Worm (Caenorhabditis elegans) whole organism, young adult: Measurements from ENCODE around the gene sre-27.

Source experiments
- D2030.7 ChIP-seq: fragments of 200-800 bp; sonication (Bioruptor generic); IDR thresholded peaks from 2 replicates; pipeline ENCODE4 v1.3.6; 2022; ENCODE audit warnings: missing genetic modification reagents, missing genetic modification characterization, missing compliant biosample characterization
- F10E7.11 ChIP-seq: sonication (generic microtip); optimal IDR thresholded peaks from 2 replicates; lab custom pipeline; 2017; ENCODE audit warnings: mild to moderate bottlenecking, missing genetic modification characterization, moderate library complexity, missing compliant biosample characterization
- F33H1.4 ChIP-seq: fragments of 200-800 bp; sonication (Bioruptor generic); IDR thresholded peaks from 2 replicates; pipeline ENCODE4 v1.3.6; 2022; ENCODE audit warnings: missing genetic modification reagents, missing genetic modification characterization, missing compliant biosample characterization
- F57A8.1 ChIP-seq: fragments of 200-800 bp; sonication (Bioruptor generic); optimal IDR thresholded peaks from 2 replicates; lab custom pipeline; 2018; ENCODE audit warnings: mild to moderate bottlenecking, missing genetic modification characterization, moderate library complexity, missing compliant biosample characterization
- F57C9.4 ChIP-seq: sonication (generic microtip); optimal IDR thresholded peaks from 2 replicates; lab custom pipeline; 2017; ENCODE audit warnings: mild to moderate bottlenecking, missing genetic modification characterization, missing compliant biosample characterization
- K11D2.4 ChIP-seq: fragments of 200-800 bp; sonication (Bioruptor generic); IDR thresholded peaks from 2 replicates; pipeline ENCODE4 v1.3.6; 2022; ENCODE audit warnings: missing genetic modification reagents, missing genetic modification characterization, missing compliant biosample characterization
- Y53G8AR.9 ChIP-seq: fragments of 200-800 bp; sonication (Bioruptor generic); conservative IDR thresholded peaks from 2 replicates; pipeline ENCODE4 v1.3.6; 2022; ENCODE audit warnings: missing genetic modification reagents, missing genetic modification characterization, missing compliant biosample characterization
- Y56A3A.18 ChIP-seq: fragments of 200-800 bp; sonication (Bioruptor generic); IDR thresholded peaks from 2 replicates; pipeline ENCODE4 v1.3.6; 2022; ENCODE audit warnings: missing genetic modification reagents, missing genetic modification characterization, missing compliant biosample characterization
- Y67H2A.10 ChIP-seq: fragments of 200-800 bp; sonication (Bioruptor generic); conservative IDR thresholded peaks from 2 replicates; pipeline ENCODE4 v1.3.6; 2022; ENCODE audit warnings: missing genetic modification reagents, missing genetic modification characterization, missing compliant biosample characterization
- athp-1 ChIP-seq: sonication (generic microtip); optimal IDR thresholded peaks from 2 replicates; lab custom pipeline; 2017; ENCODE audit warnings: mild to moderate bottlenecking, missing genetic modification characterization, missing compliant biosample characterization
- attf-5 ChIP-seq: fragments of 200-800 bp; sonication (Bioruptor generic); optimal IDR thresholded peaks from 2 replicates; lab custom pipeline; 2018; ENCODE audit warnings: mild to moderate bottlenecking, missing genetic modification characterization, missing compliant biosample characterization
- attf-6 ChIP-seq: fragments of 200-800 bp; sonication (Bioruptor generic); IDR thresholded peaks from 2 replicates; pipeline ENCODE4 v1.3.6; 2022; ENCODE audit warnings: missing genetic modification reagents, missing genetic modification characterization, missing compliant biosample characterization
- bed-1 ChIP-seq: fragments of 200-800 bp; sonication (Bioruptor generic); IDR thresholded peaks from 2 replicates; pipeline ENCODE4 v1.3.6; 2022; ENCODE audit warnings: missing genetic modification reagents, missing genetic modification characterization, missing compliant biosample characterization
- cebp-2 ChIP-seq: fragments of 200-800 bp; sonication (Bioruptor generic); IDR thresholded peaks from 2 replicates; pipeline ENCODE4 v1.3.6; 2022; ENCODE audit warnings: missing genetic modification characterization, missing compliant biosample characterization
- ceh-27 ChIP-seq: fragments of 200-800 bp; sonication (Bioruptor generic); optimal IDR thresholded peaks from 2 replicates; lab custom pipeline; 2018; ENCODE audit warnings: mild to moderate bottlenecking, missing genetic modification characterization, moderate library complexity, missing compliant biosample characterization
- ceh-40 ChIP-seq: fragments of 200-800 bp; sonication (Bioruptor generic); IDR thresholded peaks from 2 replicates; pipeline ENCODE4 v1.3.6; 2022; ENCODE audit warnings: missing genetic modification characterization, missing compliant biosample characterization
- ceh-58 ChIP-seq: fragments of 200-800 bp; sonication (Bioruptor generic); IDR thresholded peaks from 2 replicates; pipeline ENCODE4 v1.3.6; 2022; ENCODE audit warnings: missing genetic modification characterization, missing compliant biosample characterization
- dpff-1 ChIP-seq: sonication (generic microtip); optimal IDR thresholded peaks from 2 replicates; lab custom pipeline; 2017; ENCODE audit warnings: mild to moderate bottlenecking, missing genetic modification characterization, missing compliant biosample characterization
- egl-18 ChIP-seq: fragments of 200-800 bp; sonication (Bioruptor generic); IDR thresholded peaks from 2 replicates; pipeline ENCODE4 v1.3.6; 2022; ENCODE audit warnings: missing genetic modification reagents, missing genetic modification characterization, missing compliant biosample characterization
- fkh-3 ChIP-seq: sonication (generic microtip); optimal IDR thresholded peaks from 2 replicates; lab custom pipeline; 2016; ENCODE audit warnings: mild to moderate bottlenecking, missing genetic modification characterization, missing compliant biosample characterization
- gei-17 ChIP-seq: fragments of 200-800 bp; sonication (Bioruptor generic); optimal IDR thresholded peaks from 2 replicates; lab custom pipeline; 2018; ENCODE audit warnings: mild to moderate bottlenecking, missing genetic modification characterization, missing compliant biosample characterization
- hsf-1 ChIP-seq: fragments of 200-800 bp; sonication (Bioruptor generic); IDR thresholded peaks from 2 replicates; pipeline ENCODE4 v1.3.6; 2022; ENCODE audit warnings: missing genetic modification reagents, missing genetic modification characterization, missing compliant biosample characterization
- lsy-27 ChIP-seq: sonication (generic microtip); optimal IDR thresholded peaks from 2 replicates; lab custom pipeline; 2017; ENCODE audit warnings: missing genetic modification characterization, mild to moderate bottlenecking, missing compliant biosample characterization, antibody characterized with exemption, missing genotype, borderline replicate concordance; ENCODE audit not compliant: insufficient read depth
- madf-3 ChIP-seq: fragments of 200-800 bp; sonication (Bioruptor generic); IDR thresholded peaks from 2 replicates; pipeline ENCODE4 v1.3.6; 2022; ENCODE audit warnings: missing genetic modification reagents, missing genetic modification characterization, missing compliant biosample characterization
- mel-28 ChIP-seq: sonication (generic microtip); optimal IDR thresholded peaks from 2 replicates; lab custom pipeline; 2016; ENCODE audit warnings: borderline replicate concordance, mild to moderate bottlenecking, missing genetic modification characterization, missing compliant biosample characterization
- nfya-1 ChIP-seq: sonication (generic microtip); optimal IDR thresholded peaks from 2 replicates; lab custom pipeline; 2017; ENCODE audit warnings: antibody characterized with exemption, missing compliant biosample characterization, missing genetic modification characterization, borderline replicate concordance; ENCODE audit not compliant: insufficient read depth
- nhr-120 ChIP-seq: fragments of 200-800 bp; sonication (Bioruptor generic); IDR thresholded peaks from 2 replicates; pipeline ENCODE4 v1.3.6; 2022; ENCODE audit warnings: missing genetic modification characterization, missing compliant biosample characterization
- nhr-27 ChIP-seq: fragments of 200-800 bp; sonication (Bioruptor generic); optimal IDR thresholded peaks from 2 replicates; lab custom pipeline; 2018; ENCODE audit warnings: mild to moderate bottlenecking, missing genetic modification characterization, moderate library complexity, missing compliant biosample characterization
- nhr-80 ChIP-seq: sonication (generic microtip); optimal IDR thresholded peaks from 2 replicates; lab custom pipeline; 2016; ENCODE audit warnings: missing genetic modification characterization, missing compliant biosample characterization
- nhr-90 ChIP-seq: sonication (generic microtip); optimal IDR thresholded peaks from 2 replicates; lab custom pipeline; 2016; ENCODE audit warnings: missing genotype, mild to moderate bottlenecking, missing genetic modification characterization, missing compliant biosample characterization
- pha-4 ChIP-seq: fragments of 150-350 bp; sonication (generic microtip); optimal IDR thresholded peaks from 2 replicates; lab custom pipeline; 2014; ENCODE audit warnings: missing biosample characterization, missing genetic modification reagents, missing genetic modification characterization
- rpc-1 ChIP-seq, 2 experiments: fragments of 150-350 bp in 1 of 2; sonication (generic microtip) in 1 of 2; optimal IDR thresholded peaks; 2 replicates each; lab custom pipeline; 2014 to 2018; ENCODE audit warnings: missing biosample characterization in 1 of 2, missing genetic modification characterization in 1 of 2, missing genetic modification reagents in 1 of 2, missing genotype in 1 of 2
- snpc-3.4 ChIP-seq: sonication (generic microtip); optimal IDR thresholded peaks from 2 replicates; lab custom pipeline; 2017; ENCODE audit warnings: missing genetic modification characterization, mild to moderate bottlenecking, missing compliant biosample characterization, antibody characterized with exemption, moderate library complexity, missing genotype, missing genetic modification reagents
- snpc-4 ChIP-seq, 5 experiments: fragments of 150-350 bp in 1 of 5; sonication (generic microtip) in 4 of 5; optimal IDR thresholded peaks; 2 replicates each; lab custom pipeline; 2014 to 2018; ENCODE audit warnings: missing genetic modification characterization in 5 of 5, missing biosample characterization in 3 of 5, antibody characterized with exemption in 2 of 5, mild to moderate bottlenecking in 2 of 5, missing compliant biosample characterization in 2 of 5, missing genotype in 2 of 5, moderate library complexity in 2 of 5, missing genetic modification reagents in 1 of 5
- sptf-2 ChIP-seq: fragments of 200-800 bp; sonication (Bioruptor generic); optimal IDR thresholded peaks from 2 replicates; lab custom pipeline; 2018; ENCODE audit warnings: mild to moderate bottlenecking, missing genetic modification characterization, missing compliant biosample characterization
- tlf-1 ChIP-seq: fragments of 200-800 bp; sonication (Bioruptor generic); optimal IDR thresholded peaks from 2 replicates; lab custom pipeline; 2018; ENCODE audit warnings: mild to moderate bottlenecking, missing genetic modification characterization, missing compliant biosample characterization
- xnd-1 ChIP-seq: sonication (generic microtip); optimal IDR thresholded peaks from 2 replicates; lab custom pipeline; 2016; ENCODE audit warnings: missing genotype, missing genetic modification reagents, missing genetic modification characterization, missing compliant biosample characterization
- ztf-22 ChIP-seq: fragments of 200-800 bp; sonication (Bioruptor generic); optimal IDR thresholded peaks from 2 replicates; lab custom pipeline; 2018; ENCODE audit warnings: mild to moderate bottlenecking, missing genetic modification characterization, moderate library complexity, missing compliant biosample characterization
- ztf-28 ChIP-seq: fragments of 200-800 bp; sonication (Bioruptor generic); IDR thresholded peaks from 2 replicates; pipeline ENCODE4 v1.3.6; 2022; ENCODE audit warnings: missing genetic modification reagents, missing genetic modification characterization, missing compliant biosample characterization
- ztf-6 ChIP-seq: fragments of 200-800 bp; sonication (Bioruptor generic); IDR thresholded peaks from 2 replicates; pipeline ENCODE4 v1.3.6; 2022; ENCODE audit warnings: missing genetic modification reagents, missing genetic modification characterization, missing compliant biosample characterization

Gene sre-27

DNA sequence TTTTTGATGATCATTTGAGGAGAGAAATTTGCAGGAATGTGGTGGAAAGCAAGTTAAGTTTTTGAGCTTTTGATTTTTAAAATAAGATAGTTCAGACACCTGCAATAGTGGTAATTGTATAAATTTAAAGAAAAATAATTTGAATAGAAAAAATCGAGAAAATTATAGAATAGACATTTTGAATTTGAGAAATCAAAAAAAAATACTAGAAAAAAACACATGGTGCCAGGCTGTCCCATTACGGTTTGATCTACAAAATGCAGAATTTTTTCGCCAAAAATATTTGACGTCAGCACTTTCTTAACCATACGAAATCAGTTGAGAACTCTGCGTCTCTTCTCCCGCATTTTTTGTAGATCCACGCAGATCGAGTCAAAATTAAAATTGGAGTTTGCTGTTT lies at the start of gene sre-27:
TSS of gene sre-27 (minus strand) at position 101 of the 400 bp plus-strand sequence.
- no peak for TF ChIP-seq nhr-120 (GFP tag; lab: Robert Waterston, UW)
- TF ChIP-seq egl-18 (GFP tag; lab: Robert Waterston, UW), result no peak
- TF ChIP-seq mel-28 (tag; lab: Kevin White, UChicago), result no peak
- no peak for TF ChIP-seq nhr-80
- TF ChIP-seq F57A8.1 (GFP tag; lab: Kevin White, UChicago), result no peak
- no peak for TF ChIP-seq madf-3 (GFP tag; lab: Robert Waterston, UW)
- no peak for TF ChIP-seq F10E7.11 (tag; lab: Kevin White, UChicago)
- TF ChIP-seq attf-6 (GFP tag; lab: Robert Waterston, UW), result no peak
- no peak for TF ChIP-seq Y56A3A.18
- TF ChIP-seq rpc-1 (optimal IDR thresholded peaks at IDR 0.05; lab: Kevin White, UChicago), result no peak
- no peak for TF ChIP-seq rpc-1 (tag; optimal IDR thresholded peaks at IDR 0.05; lab: Kevin White, UChicago)
- no peak for TF ChIP-seq bed-1
- no peak for TF ChIP-seq dpff-1 (tag; lab: Kevin White, UChicago)
- TF ChIP-seq, all 124 proteins: peak for 0

DNA sequence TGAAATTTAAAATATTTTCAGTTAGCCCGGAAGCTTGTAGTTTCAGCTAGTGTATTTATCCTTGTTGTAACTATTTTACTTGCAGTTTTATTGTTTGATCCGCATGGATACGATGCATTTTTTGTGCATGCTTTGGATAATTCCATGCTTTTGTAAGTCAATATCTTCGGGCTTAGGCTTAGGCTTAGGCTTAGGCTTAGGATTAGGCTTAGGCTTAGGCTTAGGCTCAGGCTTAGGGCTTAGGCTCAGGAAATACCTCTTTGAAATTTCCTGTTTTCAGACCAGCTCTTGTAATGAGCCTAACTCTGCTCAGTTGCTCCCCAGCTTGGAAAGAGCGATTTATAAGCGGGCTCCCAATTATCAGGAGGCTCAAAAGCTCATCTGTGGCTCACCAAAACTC lies 49.6 kb upstream of the sre-27 start, which contains the start of gene srg-16:
TSS of gene srg-16 (plus strand) at position 87 of the 400 bp plus-strand sequence.
- TF ChIP-seq ceh-40 (GFP tag; lab: Robert Waterston, UW) (no peak), fkh-3 (tag; lab: Kevin White, UChicago) (no peak), Y53G8AR.9 (GFP tag; lab: Robert Waterston, UW) (no peak), ceh-27 (GFP tag; lab: Kevin White, UChicago) (no peak), Y67H2A.10 (no peak), xnd-1 (no peak), snpc-3.4 (tag; lab: Kevin White, UChicago) (no peak), nhr-120 (GFP tag; lab: Robert Waterston, UW) (no peak), ztf-28 (GFP tag; lab: Robert Waterston, UW) (no peak), sptf-2 (GFP tag; lab: Kevin White, UChicago) (no peak), D2030.7 (GFP tag; lab: Robert Waterston, UW) (no peak), ceh-58 (GFP tag; lab: Robert Waterston, UW) (no peak), ztf-22 (GFP tag; lab: Kevin White, UChicago) (no peak)
- TF ChIP-seq, all 124 proteins: peak for 0

DNA sequence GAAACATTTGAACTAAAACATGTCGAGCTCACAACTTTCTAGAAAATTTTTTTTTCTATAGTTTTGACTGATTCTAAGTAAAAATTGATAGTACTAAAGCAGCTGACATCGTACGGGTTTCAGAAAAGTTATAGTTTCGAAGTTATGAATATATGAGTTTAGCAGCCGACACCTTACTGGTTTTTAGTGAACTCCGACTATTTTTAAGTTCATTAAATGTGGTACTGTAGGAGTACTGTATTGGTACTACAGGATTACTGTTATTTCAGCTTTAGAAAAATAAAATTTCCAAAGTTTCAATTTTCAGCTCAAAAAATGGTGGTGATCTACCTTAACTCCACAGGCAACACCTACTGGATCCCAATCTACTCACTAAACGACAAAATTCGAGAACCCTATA lies 48.1 kb upstream of the sre-27 start, which contains the start of gene sre-37:
TSS of gene sre-37 (plus strand) at position 301 of the 400 bp plus-strand sequence.
- TF ChIP-seq nfya-1 (tag; lab: Kevin White, UChicago), result no peak
- TF ChIP-seq egl-18 (GFP tag; lab: Robert Waterston, UW), result no peak
- no peak for TF ChIP-seq nhr-90
- no peak for TF ChIP-seq gei-17 (GFP tag; lab: Kevin White, UChicago)
- TF ChIP-seq lsy-27 (tag; lab: Kevin White, UChicago), result no peak
- no peak for TF ChIP-seq F57A8.1 (GFP tag; lab: Kevin White, UChicago)
- TF ChIP-seq snpc-4 (GFP tag; optimal IDR thresholded peaks at IDR 0.05; lab: Kevin White, UChicago), result no peak
- TF ChIP-seq snpc-4 (tag; optimal IDR thresholded peaks at IDR 0.05; lab: Kevin White, UChicago), result no peak
- TF ChIP-seq tlf-1, result no peak
- TF ChIP-seq K11D2.4, result no peak
- no peak for TF ChIP-seq F57C9.4 (tag; lab: Kevin White, UChicago)
- no peak for TF ChIP-seq attf-5
- no peak for TF ChIP-seq pha-4
- TF ChIP-seq nhr-27 (tag; lab: Kevin White, UChicago), result no peak
- TF ChIP-seq fkh-3 (tag; lab: Kevin White, UChicago), result no peak
- TF ChIP-seq F33H1.4 (GFP tag; lab: Robert Waterston, UW), result no peak
- TF ChIP-seq athp-1, result no peak
- TF ChIP-seq cebp-2, result no peak
- no peak for TF ChIP-seq mel-28 (tag; lab: Kevin White, UChicago)
- no peak for TF ChIP-seq ztf-6
- TF ChIP-seq hsf-1 (GFP tag; lab: Robert Waterston, UW), result no peak
